Worm (Caenorhabditis elegans) whole organism, L2 larva: ENCODE results near the gene T25E4.2.

Experiments used
- R02D3.7 ChIP-seq: fragments of 150-350 bp; optimal IDR thresholded peaks from 2 replicates; lab custom pipeline; 2014; ENCODE audit warnings: missing biosample characterization, missing genetic modification characterization
- ZK546.5 ChIP-seq: sonication (generic microtip); optimal IDR thresholded peaks from 2 replicates; lab custom pipeline; 2017; ENCODE audit warnings: missing biosample characterization, missing genetic modification characterization
- ceh-82 ChIP-seq: fragments of 150-350 bp; optimal IDR thresholded peaks from 2 replicates; lab custom pipeline; 2014; ENCODE audit warnings: missing biosample characterization, missing genetic modification characterization
- lin-13 ChIP-seq: fragments of 150-350 bp; optimal IDR thresholded peaks from 2 replicates; lab custom pipeline; 2014; ENCODE audit warnings: missing biosample characterization, missing genetic modification reagents, missing genetic modification characterization
- lin-39 ChIP-seq: fragments of 150-350 bp; optimal IDR thresholded peaks from 2 replicates; lab custom pipeline; 2014; ENCODE audit warnings: missing biosample characterization, missing genetic modification reagents, missing genetic modification characterization
- lsy-2 ChIP-seq, 2 experiments: fragments of 150-350 bp in 1 of 2; sonication (generic microtip) in 1 of 2; optimal IDR thresholded peaks; 2 replicates each; lab custom pipeline; 2014 to 2017; ENCODE audit warnings: missing biosample characterization in 2 of 2, missing genetic modification characterization in 2 of 2
- mdl-1 ChIP-seq, 2 experiments: fragments of 150-350 bp in 1 of 2; sonication (generic microtip) in 1 of 2; optimal IDR thresholded peaks; 2 replicates each; lab custom pipeline; 2017; ENCODE audit warnings: missing biosample characterization in 2 of 2, missing genetic modification characterization in 2 of 2
- nhr-12 ChIP-seq: fragments of 150-350 bp; optimal IDR thresholded peaks from 2 replicates; lab custom pipeline; 2014; ENCODE audit warnings: missing biosample characterization, missing genetic modification characterization
- nhr-237 ChIP-seq: fragments of 150-350 bp; optimal IDR thresholded peaks from 2 replicates; lab custom pipeline; 2014; ENCODE audit warnings: missing biosample characterization, missing genetic modification characterization
- snpc-4 ChIP-seq: fragments of 150-350 bp; optimal IDR thresholded peaks from 2 replicates; lab custom pipeline; 2014; ENCODE audit warnings: missing biosample characterization, missing genetic modification characterization
- unc-62 ChIP-seq: fragments of 150-350 bp; optimal IDR thresholded peaks from 2 replicates; lab custom pipeline; 2014; ENCODE audit warnings: missing biosample characterization, missing genetic modification reagents, missing genetic modification characterization
- ztf-11 ChIP-seq: sonication (generic microtip); optimal IDR thresholded peaks from 2 replicates; lab custom pipeline; 2017; ENCODE audit warnings: missing biosample characterization, missing genetic modification characterization

ce11 chrII:5596247-5596646 lies 14.0 kb upstream of the T25E4.2 start, which contains the start of gene C17G10.1:
- TF ChIP-seq mdl-1 (tag; optimal IDR thresholded peaks at IDR 0.05; lab: Kevin White, UChicago) (no peak), ZK546.5 (tag; lab: Kevin White, UChicago) (no peak), lsy-2 (tag; optimal IDR thresholded peaks at IDR 0.05; lab: Kevin White, UChicago) (no peak), nhr-12 (tag; lab: Kevin White, UChicago) (no peak), lin-39 (tag; lab: Kevin White, UChicago) (no peak), nhr-237 (tag; lab: Kevin White, UChicago) (no peak), lin-13 (GFP tag; lab: Kevin White, UChicago) (no peak), snpc-4 (tag; lab: Kevin White, UChicago) (no peak), ztf-11 (no peak), R02D3.7 (tag; lab: Kevin White, UChicago) (no peak), ceh-82 (tag; lab: Kevin White, UChicago) (no peak), unc-62 (GFP tag; lab: Kevin White, UChicago) (no peak)
